Fruit fly (Drosophila melanogaster): ENCODE data around the gene mnb.

Gene mnb

DNA sequence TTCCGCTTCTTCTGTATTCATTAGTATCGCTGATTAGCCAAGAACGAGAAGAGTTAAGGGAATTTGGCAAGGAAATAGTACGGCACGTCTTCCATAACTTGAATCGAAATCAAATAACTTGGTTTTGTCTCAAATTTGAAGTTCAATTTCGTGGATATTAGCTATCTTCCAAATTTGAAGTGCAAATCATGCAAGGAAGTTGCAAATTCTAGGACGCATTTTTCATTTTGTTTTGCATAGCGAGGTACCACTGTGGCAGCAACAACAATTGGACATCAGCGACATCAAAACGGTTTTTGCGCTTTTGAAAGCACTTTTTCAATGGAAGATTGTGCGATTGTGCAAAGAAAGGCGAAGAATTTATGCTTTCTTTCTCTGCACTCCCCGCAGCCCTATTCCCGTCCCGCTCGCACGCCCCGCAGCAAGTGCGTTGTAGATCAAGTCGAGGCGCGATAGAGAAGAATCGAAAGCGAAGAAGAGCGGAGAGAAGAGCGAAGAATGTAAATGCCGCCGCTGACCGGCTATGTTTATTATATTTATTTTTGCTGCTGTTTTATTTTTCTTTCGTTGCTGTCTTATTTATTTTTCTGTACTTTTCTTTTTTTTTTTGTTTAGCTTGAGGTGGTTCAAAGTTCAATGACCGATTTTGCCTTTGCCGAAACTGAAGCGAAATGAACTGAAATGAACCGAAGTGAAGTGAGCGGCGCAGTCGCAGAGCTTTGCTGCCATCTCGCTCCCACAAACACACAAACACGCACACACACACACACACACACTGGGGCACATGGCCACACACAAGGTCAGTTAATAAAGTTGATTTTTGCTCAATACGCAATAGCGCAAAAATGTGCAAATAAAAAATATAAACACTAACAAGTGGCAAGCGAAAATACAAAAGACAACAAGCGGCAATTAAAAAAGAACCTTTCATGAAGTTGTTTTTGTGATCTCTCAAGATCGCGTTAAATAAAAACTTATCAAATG is 5.6 kb downstream of the mnb start (continued):
- no peak for TF ChIP-seq CG6791 (GFP tag; IDR thresholded peaks at IDR 0.05; ENCODE audit: partially characterized antibody)
- peak; percentile 69 for TF ChIP-seq CG30403 (GFP tag; optimal IDR thresholded peaks at IDR 0.05)
- no peak for TF ChIP-seq pan (optimal IDR thresholded peaks at IDR 0.05)
- peak in 1 of 2 experiments; percentile 59 for TF ChIP-seq pan (GFP tag; optimal IDR thresholded peaks at IDR 0.05 in 1 of 2, IDR thresholded peaks at IDR 0.05 in 1 of 2)
- TF ChIP-seq CG30020 (tag; optimal IDR thresholded peaks at IDR 0.05) = no peak
- no peak for TF ChIP-seq hb (GFP tag; IDR thresholded peaks at IDR 0.05; ENCODE audit: partially characterized antibody)
- TF ChIP-seq jumu (GFP tag; optimal IDR thresholded peaks at IDR 0.05) = peak; percentile 28
- no peak for TF ChIP-seq CG6683 (GFP tag; optimal IDR thresholded peaks at IDR 0.05)
- TF ChIP-seq CG17802 (tag; optimal IDR thresholded peaks at IDR 0.05) = no peak
- TF ChIP-seq hkb (optimal IDR thresholded peaks at IDR 0.05) = no peak
- TF ChIP-seq hkb (GFP tag; IDR thresholded peaks at IDR 0.05) = peak; percentile 54; the same call in 1 of the 2 replicates
- TF ChIP-seq wek (GFP tag; optimal IDR thresholded peaks at IDR 0.05) = no peak
- TF ChIP-seq TFAM (GFP tag; optimal IDR thresholded peaks at IDR 0.05) = no peak
- TF ChIP-seq CG2116 (GFP tag; optimal IDR thresholded peaks at IDR 0.05) = no peak
- no peak for TF ChIP-seq CG3407 (GFP tag; optimal IDR thresholded peaks at IDR 0.05)
- no peak for TF ChIP-seq CG9797 (GFP tag; optimal IDR thresholded peaks at IDR 0.05)
- TF ChIP-seq Dip3 (GFP tag; optimal IDR thresholded peaks at IDR 0.05) = peak; percentile 82
- peak; percentile 48 for TF ChIP-seq CG12659 (GFP tag; optimal IDR thresholded peaks at IDR 0.05)
- TF ChIP-seq CG1647 (GFP tag; optimal IDR thresholded peaks at IDR 0.05) = peak; percentile 47
- TF ChIP-seq CG31441 (GFP tag; IDR thresholded peaks at IDR 0.05) = peak; percentile 12; the same call in 1 of the 2 replicates
- no peak for TF ChIP-seq chn (GFP tag; optimal IDR thresholded peaks at IDR 0.05)
- TF ChIP-seq CG2712 (tag; optimal IDR thresholded peaks at IDR 0.05) = peak; percentile 35
- 0 out of 3 replicates have a peak, but pooled peaks have one; percentile 44 for TF ChIP-seq CG6175 (GFP tag; IDR thresholded peaks at IDR 0.05)
- TF ChIP-seq CG17912 (GFP tag; optimal IDR thresholded peaks at IDR 0.05) = no peak
- peak; percentile 28 for TF ChIP-seq Atf-2 (GFP tag; optimal IDR thresholded peaks at IDR 0.05)
- TF ChIP-seq B-H1 (GFP tag; IDR thresholded peaks at IDR 0.05) = peak; percentile 38; the same call in 1 of the 3 replicates
- peak; percentile 36; the same call in 1 of the 2 replicates for TF ChIP-seq danr (GFP tag; IDR thresholded peaks at IDR 0.05)
- no peak for TF ChIP-seq HmgZ (tag; optimal IDR thresholded peaks at IDR 0.05)
- TF ChIP-seq Hr51 (GFP tag; optimal IDR thresholded peaks at IDR 0.05) = peak; percentile 6 to 59
- TF ChIP-seq luna (GFP tag; optimal IDR thresholded peaks at IDR 0.05) = no peak
- TF ChIP-seq CG10209 (GFP tag; optimal IDR thresholded peaks at IDR 0.05) = peak; percentile 49
- no peak for TF ChIP-seq CG8359 (GFP tag; optimal IDR thresholded peaks at IDR 0.05; ENCODE audit: borderline replicate concordance)
- no peak for TF ChIP-seq gsb-n (tag; optimal IDR thresholded peaks at IDR 0.05)
- peak; percentile 48; the same call in 2 of the 3 replicates for TF ChIP-seq CG14050 (GFP tag; IDR thresholded peaks at IDR 0.05)
- no peak for TF ChIP-seq cad (GFP tag; optimal IDR thresholded peaks at IDR 0.05)
- no peak for TF ChIP-seq pzg (GFP tag; optimal IDR thresholded peaks at IDR 0.05)
- peak; percentile 71 for TF ChIP-seq nom (GFP tag; optimal IDR thresholded peaks at IDR 0.05)
- no peak for TF ChIP-seq lov (optimal IDR thresholded peaks at IDR 0.05)
- TF ChIP-seq lov (GFP tag; IDR thresholded peaks at IDR 0.05) = no peak
- TF ChIP-seq CG11695 (GFP tag; IDR thresholded peaks at IDR 0.05) = 0 out of 3 replicates have a peak, but pooled peaks have one; percentile 27
- TF ChIP-seq sd (tag; optimal IDR thresholded peaks at IDR 0.05) = peak; percentile 75
- no peak for TF ChIP-seq CG43689 (GFP tag; IDR thresholded peaks at IDR 0.05)
- TF ChIP-seq fd96Cb (tag; optimal IDR thresholded peaks at IDR 0.05) = peak; percentile 37
- peak; percentile 61 for TF ChIP-seq Meics (GFP tag; optimal IDR thresholded peaks at IDR 0.05)
- TF ChIP-seq bsh (GFP tag; optimal IDR thresholded peaks at IDR 0.05) = peak in 1 of 2 experiments; percentile 10
- TF ChIP-seq pb (GFP tag; optimal IDR thresholded peaks at IDR 0.05) = peak; percentile 2
- peak; percentile 29 for TF ChIP-seq CG12391 (tag; optimal IDR thresholded peaks at IDR 0.05)
- TF ChIP-seq sna (GFP tag; IDR thresholded peaks at IDR 0.05; ENCODE audit: partially characterized antibody) = no peak

Measured in whole organism, embryonic.